Fruit fly (Drosophila melanogaster) ovary, adult (tissue): ENCODE measurements around the gene eIF3f1.

ENCODE experiments used
- CG17801 ChIP-seq: fragments of 200-800 bp; optimal IDR thresholded peaks from 2 replicates; lab custom pipeline; 2019; ENCODE audit warnings: missing biosample characterization, mild to moderate bottlenecking, missing genetic modification characterization, moderate library complexity; ENCODE audit not compliant: partially characterized antibody

The eIF3f1 gene

dm6 chr3R:4666014-4666652 lies 47.8 kb downstream of the eIF3f1 start:
- TF ChIP-seq CG17801 (GFP tag; lab: Kevin White, UChicago), result no peak

dm6 chr3R:4664947-4665346 lies 49.0 kb downstream of the eIF3f1 start:
- peak; percentile 66 for TF ChIP-seq CG17801 (GFP tag; lab: Kevin White, UChicago)

- no peak for TF ChIP-seq CG17801 (GFP tag; lab: Kevin White, UChicago)
Measured at dm6 chr3R:4664199-4664598, 49.8 kb downstream of the eIF3f1 start.

- TF ChIP-seq CG17801 (GFP tag; lab: Kevin White, UChicago), result no peak
Measured at dm6 chr3R:4663068-4663467, 50.9 kb downstream of the eIF3f1 start.
